Worm (Caenorhabditis elegans) whole organism, young adult: ENCODE results near the gene Y62E10A.19.
A peak's percentile ranks its signal among the peaks of the same experiment; 100 is the strongest.

Experiments used
- D2030.7 ChIP-seq: fragments of 200-800 bp; sonication (Bioruptor generic); IDR thresholded peaks from 2 replicates; pipeline ENCODE4 v1.3.6; 2022; ENCODE audit warnings: missing genetic modification reagents, missing genetic modification characterization, missing compliant biosample characterization
- bed-2 ChIP-seq: fragments of 200-800 bp; sonication (Bioruptor generic); IDR thresholded peaks from 2 replicates; pipeline ENCODE4 v1.3.6; 2022; ENCODE audit warnings: missing genetic modification reagents, missing genetic modification characterization, missing compliant biosample characterization
- efl-1 ChIP-seq: fragments of 150-350 bp; optimal IDR thresholded peaks from 2 replicates; lab custom pipeline; 2014; ENCODE audit warnings: missing biosample characterization, missing genetic modification reagents, missing genetic modification characterization
- egrh-3 ChIP-seq: fragments of 200-800 bp; sonication (Bioruptor generic); IDR thresholded peaks from 2 replicates; pipeline ENCODE4 v1.3.6; 2022; ENCODE audit warnings: missing genetic modification reagents, missing genetic modification characterization, missing compliant biosample characterization
- ets-4 ChIP-seq: fragments of 200-800 bp; sonication (Bioruptor generic); optimal IDR thresholded peaks from 2 replicates; lab custom pipeline; 2018; ENCODE audit warnings: mild to moderate bottlenecking, missing genetic modification characterization, missing compliant biosample characterization
- lin-40 ChIP-seq: sonication (generic microtip); optimal IDR thresholded peaks from 2 replicates; lab custom pipeline; 2016; ENCODE audit warnings: missing genetic modification characterization, mild to moderate bottlenecking, missing compliant biosample characterization, missing genotype, missing genetic modification reagents
- pha-4 ChIP-seq: fragments of 150-350 bp; sonication (generic microtip); optimal IDR thresholded peaks from 2 replicates; lab custom pipeline; 2014; ENCODE audit warnings: missing biosample characterization, missing genetic modification reagents, missing genetic modification characterization
- snpc-4 ChIP-seq, 5 experiments: fragments of 150-350 bp in 1 of 5; sonication (generic microtip) in 4 of 5; optimal IDR thresholded peaks; 2 replicates each; lab custom pipeline; 2014 to 2018; ENCODE audit warnings: missing genetic modification characterization in 5 of 5, missing biosample characterization in 3 of 5, antibody characterized with exemption in 2 of 5, mild to moderate bottlenecking in 2 of 5, missing compliant biosample characterization in 2 of 5, missing genotype in 2 of 5, moderate library complexity in 2 of 5, missing genetic modification reagents in 1 of 5
- somi-1 ChIP-seq: fragments of 200-800 bp; sonication (Bioruptor generic); optimal IDR thresholded peaks from 2 replicates; lab custom pipeline; 2018; ENCODE audit warnings: mild to moderate bottlenecking, missing genetic modification characterization, missing compliant biosample characterization

DNA sequence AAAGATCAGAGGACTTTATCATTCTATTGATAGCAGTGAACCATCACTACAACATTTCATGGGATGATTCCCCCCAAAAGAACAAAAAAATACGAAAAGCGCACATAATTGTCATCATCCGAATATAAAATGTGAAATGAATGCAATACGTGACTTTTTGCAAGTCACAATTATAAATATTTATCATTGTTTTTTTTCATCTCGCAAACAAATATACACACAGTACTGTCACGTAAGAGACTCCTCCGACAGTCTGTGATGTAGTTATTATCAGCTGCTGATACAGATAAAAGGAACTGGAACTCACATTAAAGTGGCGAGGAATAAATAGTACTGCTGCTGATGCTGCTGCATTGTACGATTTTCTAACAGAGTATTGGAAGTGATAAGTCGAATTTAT, 11.7 kb downstream of the Y62E10A.19 start:
- TF ChIP-seq bed-2 (GFP tag; lab: Robert Waterston, UW) (no peak), somi-1 (GFP tag; lab: Kevin White, UChicago) (no peak), snpc-4 (GFP tag; optimal IDR thresholded peaks at IDR 0.05; lab: Kevin White, UChicago) (no peak), snpc-4 (tag; optimal IDR thresholded peaks at IDR 0.05; lab: Kevin White, UChicago) (no peak), efl-1 (GFP tag; lab: Kevin White, UChicago) (no peak), egrh-3 (no peak), pha-4 (no peak), lin-40 (tag; lab: Kevin White, UChicago) (peak; percentile 15), D2030.7 (GFP tag; lab: Robert Waterston, UW) (no peak), ets-4 (GFP tag; lab: Kevin White, UChicago) (no peak)
